Fruit fly (Drosophila melanogaster) whole organism, prepupa: ENCODE data around the gene CG12523.
A peak's percentile ranks its signal among the peaks of the same experiment; 100 is the strongest.

ENCODE experiments used
- CG34406 ChIP-seq: fragments of 200-800 bp; sonication (Bioruptor generic); optimal IDR thresholded peaks from 3 replicates; lab custom pipeline; 2016; ENCODE audit warnings: missing biosample characterization, missing genetic modification characterization
- Eip93F ChIP-seq: fragments of 200-800 bp; sonication (Bioruptor generic); optimal IDR thresholded peaks from 2 replicates; lab custom pipeline; 2016; ENCODE audit warnings: missing biosample characterization, mild to moderate bottlenecking, missing genetic modification characterization
- dsx ChIP-seq: fragments of 200-800 bp; optimal IDR thresholded peaks from 3 replicates; lab custom pipeline; 2019; ENCODE audit warnings: missing biosample characterization, mild to moderate bottlenecking, missing genetic modification characterization, moderate library complexity; ENCODE audit not compliant: poor library complexity, severe bottlenecking
- esn ChIP-seq: fragments of 200-800 bp; sonication (Bioruptor generic); optimal IDR thresholded peaks from 2 replicates; lab custom pipeline; 2016; ENCODE audit warnings: missing biosample characterization, mild to moderate bottlenecking, missing genetic modification characterization, moderate library complexity
- fd59A ChIP-seq: fragments of 200-800 bp; sonication (Bioruptor generic); optimal IDR thresholded peaks from 2 replicates; lab custom pipeline; 2017; ENCODE audit warnings: missing biosample characterization, mild to moderate bottlenecking, missing genetic modification characterization, missing genetic modification reagents
- net ChIP-seq: fragments of 200-800 bp; sonication (Bioruptor generic); optimal IDR thresholded peaks from 3 replicates; lab custom pipeline; 2016; ENCODE audit warnings: missing biosample characterization, missing genetic modification characterization
- spab ChIP-seq: fragments of 200-800 bp; sonication (Bioruptor generic); optimal IDR thresholded peaks from 2 replicates; lab custom pipeline; 2017; ENCODE audit warnings: missing biosample characterization, mild to moderate bottlenecking, missing genetic modification characterization, missing genetic modification reagents
- ss ChIP-seq, 2 experiments: fragments of 200-800 bp; sonication (Bioruptor generic); optimal IDR thresholded peaks; 2 replicates in 1 of 2; 3 replicates in 1 of 2; lab custom pipeline; 2017 to 2018; ENCODE audit warnings: mild to moderate bottlenecking in 2 of 2, missing biosample characterization in 2 of 2, missing genetic modification characterization in 2 of 2, moderate library complexity in 1 of 2

DNA sequence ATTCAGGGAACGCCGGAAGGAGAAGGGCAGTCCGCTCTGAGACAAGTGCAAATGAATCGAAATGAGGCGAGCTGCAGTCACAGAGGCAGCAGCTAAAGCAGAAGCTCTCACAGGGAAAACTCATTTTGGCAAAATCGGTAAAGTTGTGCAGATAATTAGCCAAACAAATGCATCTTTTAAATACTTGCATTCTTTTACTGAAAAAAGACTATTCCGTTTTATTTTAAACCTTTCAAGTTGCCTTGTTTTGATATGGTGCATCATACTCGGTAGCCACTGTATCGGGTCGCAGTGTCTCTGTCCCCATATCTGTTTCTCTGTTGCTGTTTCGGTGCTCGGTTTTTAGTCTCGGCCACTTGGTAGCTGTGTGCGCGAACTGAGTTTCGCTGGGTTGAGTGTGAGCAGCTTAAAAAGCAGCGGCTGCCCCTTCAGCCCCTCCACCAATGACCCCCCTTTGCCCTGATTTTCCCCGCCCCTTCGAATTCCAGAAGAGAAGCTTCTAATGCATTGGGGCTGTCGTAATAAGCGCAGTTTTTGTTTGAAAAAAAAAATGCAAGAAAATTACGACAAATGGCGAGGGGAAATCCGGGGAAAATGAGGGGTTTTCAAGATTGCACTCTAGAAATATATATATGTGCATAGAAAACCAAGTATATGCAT, 24.5 kb upstream of the CG12523 start:
- TF ChIP-seq ss (GFP tag; optimal IDR thresholded peaks at IDR 0.05; lab: Kevin White, UChicago) (peak; percentile 99), fd59A (GFP tag; lab: Kevin White, UChicago) (peak; percentile 100), dsx (peak; percentile 99), esn (peak; percentile 100), spab (peak; percentile 99), CG34406 (GFP tag; lab: Kevin White, UChicago) (peak; percentile 99), Eip93F (GFP tag; lab: Kevin White, UChicago) (peak; percentile 99), net (peak; percentile 99)
